Fruit fly (Drosophila melanogaster) whole organism, embryonic: Measurements from ENCODE around the gene CG13258.
A peak's percentile ranks its signal among the peaks of the same experiment; 100 is the strongest.

Experiments used
- CG14667 ChIP-seq: fragments of 200-800 bp; sonication (Bioruptor generic); IDR thresholded peaks from 2 replicates; pipeline ENCODE4 v1.3.6; 2022; ENCODE audit warnings: missing biosample characterization, missing genetic modification characterization
- CG1603 ChIP-seq: fragments of 200-800 bp; sonication (Bioruptor generic); optimal IDR thresholded peaks from 2 replicates; lab custom pipeline; 2019; ENCODE audit warnings: missing biosample characterization, mild to moderate bottlenecking, missing genetic modification characterization, moderate library complexity
- CG3163 ChIP-seq: fragments of 200-800 bp; sonication (Bioruptor generic); optimal IDR thresholded peaks from 3 replicates; lab custom pipeline; 2016; ENCODE audit warnings: missing biosample characterization, missing genetic modification characterization
- CG34224 ChIP-seq: fragments of 200-800 bp; sonication (Bioruptor generic); IDR thresholded peaks from 3 replicates; pipeline ENCODE4 v1.3.6; 2022; ENCODE audit warnings: missing biosample characterization, missing genetic modification characterization; ENCODE audit not compliant: partially characterized antibody
- Deaf1 ChIP-seq: fragments of 200-800 bp; optimal IDR thresholded peaks from 3 replicates; lab custom pipeline; 2019; ENCODE audit warnings: missing biosample characterization, mild to moderate bottlenecking, missing genetic modification characterization, moderate library complexity

dm6 chr2L:16275177-16275808 is 17.5 kb downstream of the CG13258 start:
- TF ChIP-seq CG1603 (tag; lab: Kevin White, UChicago) (no peak), CG3163 (GFP tag; lab: Kevin White, UChicago) (no peak), CG14667 (no peak), CG34224 (GFP tag; lab: Robert Waterston, UW) (0 out of 3 replicates have a peak, but pooled peaks have one; percentile 31), Deaf1 (tag; lab: Kevin White, UChicago) (peak; percentile 16)
